Worm (Caenorhabditis elegans): Measurements from ENCODE around the gene F58H1.3.

F58H1.3 gene

ce11 chrV:11979673-11980561, 46.1 kb downstream of the F58H1.3 start, which contains the start of gene snr-4 (continued):
- TF ChIP-seq nhr-47 (tag; optimal IDR thresholded peaks at IDR 0.05) (peak; percentile 98), hpl-2 (GFP tag; optimal IDR thresholded peaks at IDR 0.05) (peak; percentile 87), pag-3 (tag; optimal IDR thresholded peaks at IDR 0.05; ENCODE audit: borderline replicate concordance, insufficient read depth) (peak; percentile 36), mep-1 (tag; optimal IDR thresholded peaks at IDR 0.05) (peak; percentile 84), irx-1 (tag; optimal IDR thresholded peaks at IDR 0.05) (peak; percentile 90), ceh-63 (GFP tag; optimal IDR thresholded peaks at IDR 0.05) (peak; percentile 89), nhr-77 (tag; optimal IDR thresholded peaks at IDR 0.05) (peak; percentile 95), aly-2 (tag; optimal IDR thresholded peaks at IDR 0.05) (peak; percentile 91), lin-15B (tag; optimal IDR thresholded peaks at IDR 0.05) (peak; percentile 93), efl-1 (optimal IDR thresholded peaks at IDR 0.05) (peak; percentile 91 to 96), efl-1 (GFP tag; optimal IDR thresholded peaks at IDR 0.05 in 1 of 2) (peak; percentile 83 to 99), Y116A8C.19 (tag; optimal IDR thresholded peaks at IDR 0.05; ENCODE audit: borderline replicate concordance) (no peak), mdl-1 (tag; optimal IDR thresholded peaks at IDR 0.05) (peak in 1 of 2 experiments; percentile 91), nhr-237 (tag; optimal IDR thresholded peaks at IDR 0.05) (peak; percentile 76), pqm-1 (tag; optimal IDR thresholded peaks at IDR 0.05) (peak; percentile 56), tlp-1 (tag; optimal IDR thresholded peaks at IDR 0.05) (no peak), isw-1 (GFP tag; IDR thresholded peaks at IDR 0.05) (peak; percentile 96), sox-4 (tag; optimal IDR thresholded peaks at IDR 0.05) (peak; percentile 81), nhr-90 (tag; optimal IDR thresholded peaks at IDR 0.05; ENCODE audit: poor library complexity) (peak; percentile 98), fkh-10 (GFP tag; optimal IDR thresholded peaks at IDR 0.05) (peak; percentile 69), aha-1 (tag; optimal IDR thresholded peaks at IDR 0.05) (no peak), zip-4 (GFP tag; optimal IDR thresholded peaks at IDR 0.05) (peak; percentile 88), xbp-1 (tag; optimal IDR thresholded peaks at IDR 0.05) (peak; percentile 93), blmp-1 (tag; optimal IDR thresholded peaks at IDR 0.05) (no peak), nhr-20 (tag; optimal IDR thresholded peaks at IDR 0.05) (peak; percentile 96), zag-1 (tag; optimal IDR thresholded peaks at IDR 0.05) (peak; percentile 17), mef-2 (tag; optimal IDR thresholded peaks at IDR 0.05) (peak; percentile 36), ceh-82 (tag; optimal IDR thresholded peaks at IDR 0.05) (peak; percentile 96 to 97 (median 96)), efl-3 (GFP tag; optimal IDR thresholded peaks at IDR 0.05) (peak; percentile 68), tbx-2 (tag; optimal IDR thresholded peaks at IDR 0.05) (peak; percentile 96), lin-13 (GFP tag; optimal IDR thresholded peaks at IDR 0.05) (peak; percentile 94), dpl-1 (GFP tag; optimal IDR thresholded peaks at IDR 0.05) (peak; percentile 79 to 83 (median 83)), nhr-28 (tag; optimal IDR thresholded peaks at IDR 0.05) (no peak), nhr-84 (tag; optimal IDR thresholded peaks at IDR 0.05) (peak; percentile 36), dsc-1 (tag; optimal IDR thresholded peaks at IDR 0.05) (peak; percentile 97)

ce11 chrV:11982309-11982708, 48.5 kb downstream of the F58H1.3 start, which contains the start of gene rpt-1:
Gene rpt-1 (minus strand): TSS chrV:11982397.
- TF ChIP-seq elt-2 (tag; optimal IDR thresholded peaks at IDR 0.05): no peak
- TF ChIP-seq ceh-8 (GFP tag; optimal IDR thresholded peaks at IDR 0.05): no peak
- TF ChIP-seq aha-1 (tag; optimal IDR thresholded peaks at IDR 0.05): no peak
- TF ChIP-seq isw-1 (GFP tag; IDR thresholded peaks at IDR 0.05): peak; percentile 52
- no peak for TF ChIP-seq ama-1 (optimal IDR thresholded peaks at IDR 0.05)
- TF ChIP-seq nhr-11 (tag; optimal IDR thresholded peaks at IDR 0.05): no peak
- TF ChIP-seq jun-1 (tag; optimal IDR thresholded peaks at IDR 0.05): peak; percentile 1
- peak; percentile 24 for TF ChIP-seq unc-86 (tag; optimal IDR thresholded peaks at IDR 0.05)
- no peak for TF ChIP-seq egl-13 (tag; optimal IDR thresholded peaks at IDR 0.05)
- TF ChIP-seq mab-9 (GFP tag; IDR thresholded peaks at IDR 0.05): no peak
- no peak for TF ChIP-seq pqm-1 (tag; optimal IDR thresholded peaks at IDR 0.05)
- peak; percentile 32 for TF ChIP-seq dsc-1 (tag; optimal IDR thresholded peaks at IDR 0.05)
- TF ChIP-seq nhr-19 (GFP tag; conservative IDR thresholded peaks at IDR 0.05): peak; percentile 49
- TF ChIP-seq egl-27 (tag; optimal IDR thresholded peaks at IDR 0.05): no peak
- peak; percentile 91 to 97 for TF ChIP-seq lin-35 (GFP tag; optimal IDR thresholded peaks at IDR 0.05)
- no peak for TF ChIP-seq Y116A8C.19 (tag; optimal IDR thresholded peaks at IDR 0.05; ENCODE audit: borderline replicate concordance)
- no peak for TF ChIP-seq unc-30 (tag; optimal IDR thresholded peaks at IDR 0.05)
- TF ChIP-seq swsn-7 (tag; optimal IDR thresholded peaks at IDR 0.05): peak; percentile 51
- TF ChIP-seq fos-1 (tag; optimal IDR thresholded peaks at IDR 0.05): peak; percentile 47
- TF ChIP-seq skn-1 (tag; optimal IDR thresholded peaks at IDR 0.05): peak; percentile 99
- peak in 1 of 6 experiments; percentile 60 for TF ChIP-seq elt-3 (tag; optimal IDR thresholded peaks at IDR 0.05)
- peak; percentile 60 for TF ChIP-seq tbx-2 (tag; optimal IDR thresholded peaks at IDR 0.05)
- no peak for TF ChIP-seq ets-5 (GFP tag; IDR thresholded peaks at IDR 0.05)

Data from whole organism, L1 larva.